Fruit fly (Drosophila melanogaster) whole organism, prepupa: ENCODE results near the gene CG31358.

ENCODE experiments used
- CG34406 ChIP-seq: fragments of 200-800 bp; sonication (Bioruptor generic); optimal IDR thresholded peaks from 3 replicates; lab custom pipeline; 2016; ENCODE audit warnings: missing biosample characterization, missing genetic modification characterization
- CG4318 ChIP-seq: fragments of 200-800 bp; sonication (Bioruptor generic); optimal IDR thresholded peaks from 3 replicates; lab custom pipeline; 2017; ENCODE audit warnings: missing biosample characterization, mild to moderate bottlenecking, missing genetic modification characterization
- Gug ChIP-seq: fragments of 200-800 bp; sonication (Bioruptor generic); IDR thresholded peaks from 2 replicates; pipeline ENCODE4 v1.3.6; 2022; ENCODE audit warnings: missing biosample characterization, missing genetic modification characterization
- Lpt ChIP-seq: fragments of 200-800 bp; sonication (Bioruptor generic); optimal IDR thresholded peaks from 3 replicates; lab custom pipeline; 2016; ENCODE audit warnings: missing biosample characterization, missing genetic modification characterization
- Sox14 ChIP-seq: fragments of 200-800 bp; sonication (Bioruptor generic); optimal IDR thresholded peaks from 3 replicates; lab custom pipeline; 2016; ENCODE audit warnings: missing biosample characterization, missing genetic modification characterization
- dsx ChIP-seq: fragments of 200-800 bp; optimal IDR thresholded peaks from 3 replicates; lab custom pipeline; 2019; ENCODE audit warnings: missing biosample characterization, mild to moderate bottlenecking, missing genetic modification characterization, moderate library complexity; ENCODE audit not compliant: poor library complexity, severe bottlenecking
- vri ChIP-seq: fragments of 200-800 bp; sonication (Bioruptor generic); optimal IDR thresholded peaks from 3 replicates; lab custom pipeline; 2016; ENCODE audit warnings: missing biosample characterization, mild to moderate bottlenecking, missing genetic modification characterization

dm6 chr3R:12062844-12063243, 31.3 kb upstream of the CG31358 start, which contains the start of gene CG14740:
- TF ChIP-seq Gug (no peak), CG34406 (GFP tag; lab: Kevin White, UChicago) (no peak), Lpt (no peak), Sox14 (GFP tag; lab: Kevin White, UChicago) (no peak), dsx (GFP tag; lab: Kevin White, UChicago) (no peak), CG4318 (GFP tag; lab: Kevin White, UChicago) (no peak), vri (no peak)
